Worm (Caenorhabditis elegans) whole organism, young adult: Measurements from ENCODE around the gene frpr-9.

Source experiments
- F49E8.2 ChIP-seq: sonication (generic microtip); optimal IDR thresholded peaks from 3 replicates; lab custom pipeline; 2017; ENCODE audit warnings: missing genetic modification characterization, mild to moderate bottlenecking, missing compliant biosample characterization, antibody characterized with exemption, moderate library complexity; ENCODE audit not compliant: insufficient read depth
- T07F8.4 ChIP-seq: sonication (generic microtip); optimal IDR thresholded peaks from 2 replicates; lab custom pipeline; 2016; ENCODE audit warnings: mild to moderate bottlenecking, missing genetic modification characterization, moderate library complexity, missing compliant biosample characterization
- Y79H2A.3 ChIP-seq: fragments of 200-800 bp; sonication (Bioruptor generic); conservative IDR thresholded peaks from 2 replicates; pipeline ENCODE4 v1.3.6; 2022; ENCODE audit warnings: missing genetic modification reagents, missing genetic modification characterization, missing compliant biosample characterization
- ama-1 ChIP-seq, 3 experiments: fragments of 150-350 bp in 1 of 3; sonication (generic microtip) in 2 of 3; optimal IDR thresholded peaks; 2 replicates each; lab custom pipeline; 2014 to 2018; ENCODE audit warnings: missing biosample characterization in 2 of 3, missing genetic modification characterization in 2 of 3, missing genetic modification reagents in 2 of 3
- ccch-3 ChIP-seq: fragments of 200-800 bp; sonication (Bioruptor generic); optimal IDR thresholded peaks from 2 replicates; lab custom pipeline; 2018; ENCODE audit warnings: mild to moderate bottlenecking, missing genetic modification characterization, missing compliant biosample characterization
- ets-4 ChIP-seq: fragments of 200-800 bp; sonication (Bioruptor generic); optimal IDR thresholded peaks from 2 replicates; lab custom pipeline; 2018; ENCODE audit warnings: mild to moderate bottlenecking, missing genetic modification characterization, missing compliant biosample characterization
- madf-6 ChIP-seq: fragments of 200-800 bp; sonication (Bioruptor generic); IDR thresholded peaks from 2 replicates; pipeline ENCODE4 v1.3.6; 2022; ENCODE audit warnings: missing genetic modification reagents, missing genetic modification characterization, missing compliant biosample characterization
- nfya-1 ChIP-seq: sonication (generic microtip); optimal IDR thresholded peaks from 2 replicates; lab custom pipeline; 2017; ENCODE audit warnings: antibody characterized with exemption, missing compliant biosample characterization, missing genetic modification characterization, borderline replicate concordance; ENCODE audit not compliant: insufficient read depth
- nhr-120 ChIP-seq: fragments of 200-800 bp; sonication (Bioruptor generic); IDR thresholded peaks from 2 replicates; pipeline ENCODE4 v1.3.6; 2022; ENCODE audit warnings: missing genetic modification characterization, missing compliant biosample characterization
- tbp1 ChIP-seq: fragments of 200-800 bp; sonication (Bioruptor generic); optimal IDR thresholded peaks from 2 replicates; lab custom pipeline; 2018; ENCODE audit warnings: mild to moderate bottlenecking, missing genetic modification characterization, missing compliant biosample characterization
- unc-130 ChIP-seq: sonication (generic microtip); optimal IDR thresholded peaks from 2 replicates; lab custom pipeline; 2016; ENCODE audit warnings: missing genetic modification reagents, missing genetic modification characterization, missing compliant biosample characterization
- unc-62 ChIP-seq: fragments of 150-350 bp; optimal IDR thresholded peaks from 2 replicates; lab custom pipeline; 2014; ENCODE audit warnings: missing biosample characterization, missing genetic modification reagents, missing genetic modification characterization

DNA sequence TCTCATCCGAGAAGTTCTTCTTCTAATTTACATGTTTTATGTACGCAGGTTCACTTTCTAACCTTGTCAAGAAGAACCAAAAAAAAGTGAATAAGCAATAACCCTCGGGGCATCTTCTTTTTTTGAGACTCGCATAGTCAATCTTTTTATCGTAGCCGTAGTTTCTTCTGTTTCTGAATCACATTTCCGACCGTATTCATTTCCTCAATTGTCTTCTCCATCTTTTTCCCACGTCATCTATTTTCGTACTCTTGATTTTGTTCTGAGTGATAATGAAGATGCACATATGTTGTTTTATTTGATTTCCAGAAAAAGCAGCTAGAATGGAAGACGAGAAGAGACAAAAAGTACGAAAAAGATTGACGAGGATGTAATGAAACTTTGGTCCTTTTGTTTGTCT, 47.0 kb upstream of the frpr-9 start:
- TF ChIP-seq madf-6 (GFP tag; lab: Robert Waterston, UW) (no peak), nfya-1 (no peak), unc-130 (no peak), ccch-3 (GFP tag; lab: Kevin White, UChicago) (no peak), unc-62 (no peak), ets-4 (GFP tag; lab: Kevin White, UChicago) (no peak), ama-1 (optimal IDR thresholded peaks at IDR 0.05; lab: Kevin White, UChicago) (no peak), ama-1 (GFP tag; optimal IDR thresholded peaks at IDR 0.05; lab: Kevin White, UChicago) (no peak), T07F8.4 (tag; lab: Kevin White, UChicago) (no peak), Y79H2A.3 (no peak), tbp1 (GFP tag; lab: Kevin White, UChicago) (no peak), nhr-120 (GFP tag; lab: Robert Waterston, UW) (no peak), F49E8.2 (tag; lab: Kevin White, UChicago) (no peak)
